Fruit fly (Drosophila melanogaster) whole organism: ENCODE results near the gene Or9a.

Experiments
- CG8478 ChIP-seq: fragments of >200 bp; optimal IDR thresholded peaks from 2 replicates; lab custom pipeline; 2018; ENCODE audit warnings: inconsistent platforms
- Dll ChIP-seq: fragments of >200 bp; optimal IDR thresholded peaks from 2 replicates; lab custom pipeline; 2017
- EcR ChIP-seq, 2 experiments: fragments of >200 bp; optimal IDR thresholded peaks; 2 replicates each; lab custom pipeline; 2017; ENCODE audit warnings: missing biosample characterization in 2 of 2, missing genetic modification characterization in 2 of 2, missing genetic modification reagents in 2 of 2
- pan ChIP-seq: fragments of >200 bp; optimal IDR thresholded peaks from 2 replicates; lab custom pipeline; 2017
- psq ChIP-seq: fragments of >200 bp; optimal IDR thresholded peaks from 2 replicates; lab custom pipeline; 2017
- usp ChIP-seq: fragments of >200 bp; optimal IDR thresholded peaks from 2 replicates; lab custom pipeline; 2017; ENCODE audit warnings: missing biosample characterization, missing genetic modification characterization, mixed read lengths

Gene Or9a

dm6 chrX:10459576-10459975, at the start of gene Or9a:
TSS of gene Or9a (minus strand) at chrX:10459676.
- no peak for TF ChIP-seq pan
- no peak for TF ChIP-seq usp (GFP tag; lab: Kevin White, UChicago)
- no peak for TF ChIP-seq EcR (GFP tag; optimal IDR thresholded peaks at IDR 0.05; lab: Kevin White, UChicago)
- no peak for TF ChIP-seq Dll (lab: Kevin White, UChicago)
- TF ChIP-seq psq (lab: Kevin White, UChicago), result no peak
- TF ChIP-seq CG8478 (lab: Kevin White, UChicago), result no peak

- TF ChIP-seq Dll (lab: Kevin White, UChicago) (no peak), pan (no peak), CG8478 (lab: Kevin White, UChicago) (no peak), psq (lab: Kevin White, UChicago) (no peak), EcR (GFP tag; optimal IDR thresholded peaks at IDR 0.05; lab: Kevin White, UChicago) (no peak), usp (GFP tag; lab: Kevin White, UChicago) (no peak)
Measured at dm6 chrX:10496319-10496718, 36.8 kb upstream of the Or9a start.

dm6 chrX:10487964-10488605, 28.6 kb upstream of the Or9a start:
- TF ChIP-seq EcR (GFP tag; optimal IDR thresholded peaks at IDR 0.05; lab: Kevin White, UChicago) (no peak), Dll (lab: Kevin White, UChicago) (no peak), usp (GFP tag; lab: Kevin White, UChicago) (no peak), psq (lab: Kevin White, UChicago) (no peak), pan (no peak)

- TF ChIP-seq pan, result no peak
- no peak for TF ChIP-seq CG8478 (lab: Kevin White, UChicago)
- no peak for TF ChIP-seq usp (GFP tag; lab: Kevin White, UChicago)
- no peak for TF ChIP-seq EcR (GFP tag; optimal IDR thresholded peaks at IDR 0.05; lab: Kevin White, UChicago)
- TF ChIP-seq Dll (lab: Kevin White, UChicago), result no peak
- TF ChIP-seq psq (lab: Kevin White, UChicago), result no peak
Measured at dm6 chrX:10487105-10487504, 27.6 kb upstream of the Or9a start, which contains the start of gene CG32687. TSS of gene CG32687 (minus strand) at chrX:10487205.

dm6 chrX:10486144-10487030, 26.9 kb upstream of the Or9a start:
- TF ChIP-seq usp (GFP tag; lab: Kevin White, UChicago) (no peak), psq (lab: Kevin White, UChicago) (no peak), Dll (lab: Kevin White, UChicago) (no peak), pan (no peak), EcR (GFP tag; optimal IDR thresholded peaks at IDR 0.05; lab: Kevin White, UChicago) (no peak), CG8478 (lab: Kevin White, UChicago) (no peak)

dm6 chrX:10484206-10485112, 25.0 kb upstream of the Or9a start:
- TF ChIP-seq pan, result peak; percentile 60
- no peak for TF ChIP-seq CG8478 (lab: Kevin White, UChicago)
- no peak for TF ChIP-seq psq (lab: Kevin White, UChicago)

dm6 chrX:10478443-10479368, 19.2 kb upstream of the Or9a start, which contains the start of the genes CG2887 and PPP4R2r:
TSS of gene CG2887 (minus strand) at chrX:10478493.
TSS of gene PPP4R2r (plus strand) at chrX:10478838.
- TF ChIP-seq Dll (lab: Kevin White, UChicago) (no peak), EcR (GFP tag; optimal IDR thresholded peaks at IDR 0.05; lab: Kevin White, UChicago) (no peak), CG8478 (lab: Kevin White, UChicago) (no peak), pan (no peak), usp (GFP tag; lab: Kevin White, UChicago) (no peak), psq (lab: Kevin White, UChicago) (no peak)

- no peak for TF ChIP-seq EcR (GFP tag; optimal IDR thresholded peaks at IDR 0.05; lab: Kevin White, UChicago)
- TF ChIP-seq psq (lab: Kevin White, UChicago), result no peak
- no peak for TF ChIP-seq CG8478 (lab: Kevin White, UChicago)
Measured at dm6 chrX:10474625-10475024, 15.1 kb upstream of the Or9a start, which contains the start of gene nocte. TSS of gene nocte (minus strand) at chrX:10474675.

- TF ChIP-seq CG8478 (lab: Kevin White, UChicago), result no peak
- TF ChIP-seq Dll (lab: Kevin White, UChicago), result peak; percentile 56
Measured at dm6 chrX:10474213-10474540, 14.7 kb upstream of the Or9a start.

- TF ChIP-seq pan (no peak), EcR (GFP tag; optimal IDR thresholded peaks at IDR 0.05; lab: Kevin White, UChicago) (peak in 1 of 2 experiments; percentile 94), psq (lab: Kevin White, UChicago) (no peak), usp (GFP tag; lab: Kevin White, UChicago) (no peak), Dll (lab: Kevin White, UChicago) (no peak), CG8478 (lab: Kevin White, UChicago) (peak; percentile 72)
Measured at dm6 chrX:10473510-10474212, 14.2 kb upstream of the Or9a start, which contains the start of gene CG2889. TSS of gene CG2889 (plus strand) at chrX:10473938.
